Worm (Caenorhabditis elegans): ENCODE data around the gene fbxa-165.

DNA sequence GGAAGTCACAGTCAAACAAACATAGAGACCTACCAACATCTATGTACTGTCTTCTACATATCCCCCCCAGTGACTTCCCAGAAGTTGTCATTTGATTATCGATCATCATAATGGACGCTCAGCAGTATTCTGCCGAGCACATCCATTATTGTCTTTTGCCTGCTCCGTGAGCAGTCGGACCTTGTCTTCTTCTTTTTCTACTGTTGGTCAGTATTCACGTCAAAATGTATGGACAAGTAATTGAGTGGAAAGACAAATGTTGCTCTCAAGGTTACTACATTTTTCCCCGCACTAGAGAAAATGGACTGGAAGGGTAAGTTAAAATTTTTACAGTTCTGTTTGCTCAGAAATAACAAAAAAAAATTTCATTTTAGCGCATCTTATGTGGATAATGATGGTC lies 38.6 kb upstream of the fbxa-165 start, which contains the start of gene btb-12:
- TF ChIP-seq pha-4 (tag; optimal IDR thresholded peaks at IDR 0.05) (no peak), nhr-76 (tag; optimal IDR thresholded peaks at IDR 0.05) (no peak), elt-3 (tag; optimal IDR thresholded peaks at IDR 0.05) (no peak), unc-62 (GFP tag; optimal IDR thresholded peaks at IDR 0.05) (no peak), lin-13 (tag; optimal IDR thresholded peaks at IDR 0.05) (no peak), unc-39 (tag; optimal IDR thresholded peaks at IDR 0.05) (no peak), nhr-237 (tag; optimal IDR thresholded peaks at IDR 0.05) (no peak), ztf-11 (tag; optimal IDR thresholded peaks at IDR 0.05) (no peak), mls-2 (tag; optimal IDR thresholded peaks at IDR 0.05) (no peak), lsy-2 (tag; optimal IDR thresholded peaks at IDR 0.05) (no peak), mep-1 (tag; optimal IDR thresholded peaks at IDR 0.05) (no peak), M03D4.4 (tag; optimal IDR thresholded peaks at IDR 0.05) (no peak)
